Worm (Caenorhabditis elegans): ENCODE data around the gene F54F7.6.

- TF ChIP-seq fos-1 (tag; optimal IDR thresholded peaks at IDR 0.05) (no peak), zag-1 (tag; optimal IDR thresholded peaks at IDR 0.05) (no peak), nhr-25 (tag; optimal IDR thresholded peaks at IDR 0.05) (no peak), fkh-10 (GFP tag; optimal IDR thresholded peaks at IDR 0.05) (no peak), ceh-16 (tag; optimal IDR thresholded peaks at IDR 0.05) (no peak), egl-27 (tag; optimal IDR thresholded peaks at IDR 0.05) (no peak), ztf-11 (tag; optimal IDR thresholded peaks at IDR 0.05) (no peak), elt-2 (tag; optimal IDR thresholded peaks at IDR 0.05) (peak; percentile 89), unc-39 (tag; optimal IDR thresholded peaks at IDR 0.05) (no peak), nhr-28 (tag; optimal IDR thresholded peaks at IDR 0.05) (no peak), ceh-82 (tag; optimal IDR thresholded peaks at IDR 0.05) (no peak), lsy-12 (tag; optimal IDR thresholded peaks at IDR 0.05) (no peak), aly-2 (tag; optimal IDR thresholded peaks at IDR 0.05) (no peak), nfya-1 (tag; optimal IDR thresholded peaks at IDR 0.05; ENCODE audit: insufficient read depth) (no peak)
These were observed 44.0 kb downstream of the F54F7.6 start for ce11 chrX:11909168-11909567.
